Worm (Caenorhabditis elegans) whole organism, L2 larva: ENCODE results near the gene clec-180.

Experiments used
- F13H6.1 ChIP-seq: sonication (generic microtip); optimal IDR thresholded peaks from 2 replicates; lab custom pipeline; 2016; ENCODE audit warnings: missing genetic modification characterization, missing compliant biosample characterization
- R02D3.7 ChIP-seq: fragments of 150-350 bp; optimal IDR thresholded peaks from 2 replicates; lab custom pipeline; 2014; ENCODE audit warnings: missing biosample characterization, missing genetic modification characterization
- ZK546.5 ChIP-seq: sonication (generic microtip); optimal IDR thresholded peaks from 2 replicates; lab custom pipeline; 2017; ENCODE audit warnings: missing biosample characterization, missing genetic modification characterization
- alr-1 ChIP-seq: fragments of 150-350 bp; optimal IDR thresholded peaks from 2 replicates; lab custom pipeline; 2014; ENCODE audit warnings: missing biosample characterization, missing genetic modification characterization
- aly-2 ChIP-seq: fragments of 150-350 bp; optimal IDR thresholded peaks from 2 replicates; lab custom pipeline; 2014; ENCODE audit warnings: missing biosample characterization, missing genetic modification characterization
- ama-1 ChIP-seq: fragments of 150-350 bp; optimal IDR thresholded peaks from 2 replicates; lab custom pipeline; 2018; ENCODE audit warnings: inconsistent platforms
- blmp-1 ChIP-seq: sonication (generic microtip); optimal IDR thresholded peaks from 2 replicates; lab custom pipeline; 2017; ENCODE audit warnings: missing genetic modification characterization, mild to moderate bottlenecking, missing compliant biosample characterization, antibody characterized with exemption, moderate library complexity; ENCODE audit not compliant: insufficient read depth
- ceh-16 ChIP-seq: fragments of 150-350 bp; optimal IDR thresholded peaks from 2 replicates; lab custom pipeline; 2014; ENCODE audit warnings: missing biosample characterization, missing genetic modification characterization
- ceh-82 ChIP-seq: fragments of 150-350 bp; optimal IDR thresholded peaks from 2 replicates; lab custom pipeline; 2014; ENCODE audit warnings: missing biosample characterization, missing genetic modification characterization
- crh-2 ChIP-seq: sonication (generic microtip); optimal IDR thresholded peaks from 2 replicates; lab custom pipeline; 2017; ENCODE audit warnings: missing biosample characterization, missing genetic modification characterization
- dmd-4 ChIP-seq: sonication (generic microtip); optimal IDR thresholded peaks from 2 replicates; lab custom pipeline; 2017; ENCODE audit warnings: missing biosample characterization, missing genetic modification characterization
- egl-27 ChIP-seq: sonication (generic microtip); optimal IDR thresholded peaks from 3 replicates; lab custom pipeline; 2017; ENCODE audit warnings: missing biosample characterization, missing genetic modification reagents, missing genetic modification characterization
- elt-1 ChIP-seq: fragments of 150-350 bp; optimal IDR thresholded peaks from 2 replicates; lab custom pipeline; 2014; ENCODE audit warnings: missing biosample characterization, missing genetic modification characterization
- elt-3 ChIP-seq: sonication (generic microtip); optimal IDR thresholded peaks from 2 replicates; lab custom pipeline; 2017; ENCODE audit warnings: missing biosample characterization, missing genetic modification characterization
- fos-1 ChIP-seq: fragments of 150-350 bp; optimal IDR thresholded peaks from 2 replicates; lab custom pipeline; 2014; ENCODE audit warnings: missing biosample characterization, missing genetic modification characterization
- lin-13 ChIP-seq: fragments of 150-350 bp; optimal IDR thresholded peaks from 2 replicates; lab custom pipeline; 2014; ENCODE audit warnings: missing biosample characterization, missing genetic modification reagents, missing genetic modification characterization
- lin-39 ChIP-seq: fragments of 150-350 bp; optimal IDR thresholded peaks from 2 replicates; lab custom pipeline; 2014; ENCODE audit warnings: missing biosample characterization, missing genetic modification reagents, missing genetic modification characterization
- lsy-2 ChIP-seq, 2 experiments: fragments of 150-350 bp in 1 of 2; sonication (generic microtip) in 1 of 2; optimal IDR thresholded peaks; 2 replicates each; lab custom pipeline; 2014 to 2017; ENCODE audit warnings: missing biosample characterization in 2 of 2, missing genetic modification characterization in 2 of 2
- mab-5 ChIP-seq: fragments of 150-350 bp; optimal IDR thresholded peaks from 2 replicates; lab custom pipeline; 2014; ENCODE audit warnings: missing biosample characterization, missing genetic modification characterization
- mbf-1 ChIP-seq: sonication (generic microtip); optimal IDR thresholded peaks from 2 replicates; lab custom pipeline; 2017; ENCODE audit warnings: missing biosample characterization, missing genetic modification characterization
- mdl-1 ChIP-seq, 2 experiments: fragments of 150-350 bp in 1 of 2; sonication (generic microtip) in 1 of 2; optimal IDR thresholded peaks; 2 replicates each; lab custom pipeline; 2017; ENCODE audit warnings: missing biosample characterization in 2 of 2, missing genetic modification characterization in 2 of 2
- nhr-10 ChIP-seq: sonication (generic microtip); optimal IDR thresholded peaks from 2 replicates; lab custom pipeline; 2017; ENCODE audit warnings: missing biosample characterization, missing genetic modification characterization
- nhr-12 ChIP-seq: fragments of 150-350 bp; optimal IDR thresholded peaks from 2 replicates; lab custom pipeline; 2014; ENCODE audit warnings: missing biosample characterization, missing genetic modification characterization
- nhr-129 ChIP-seq: fragments of 150-350 bp; optimal IDR thresholded peaks from 2 replicates; lab custom pipeline; 2014; ENCODE audit warnings: missing biosample characterization, missing genetic modification characterization
- nhr-21 ChIP-seq: fragments of 150-350 bp; optimal IDR thresholded peaks from 2 replicates; lab custom pipeline; 2014; ENCODE audit warnings: missing biosample characterization, missing genetic modification characterization
- nhr-237 ChIP-seq: fragments of 150-350 bp; optimal IDR thresholded peaks from 2 replicates; lab custom pipeline; 2014; ENCODE audit warnings: missing biosample characterization, missing genetic modification characterization
- nhr-25 ChIP-seq: fragments of 150-350 bp; sonication (generic microtip); optimal IDR thresholded peaks from 3 replicates; lab custom pipeline; 2014; ENCODE audit warnings: missing biosample characterization, missing genetic modification characterization
- nhr-6 ChIP-seq: fragments of 150-350 bp; optimal IDR thresholded peaks from 2 replicates; lab custom pipeline; 2014; ENCODE audit warnings: missing biosample characterization, missing genetic modification characterization
- nhr-77 ChIP-seq: fragments of 150-350 bp; optimal IDR thresholded peaks from 2 replicates; lab custom pipeline; 2014; ENCODE audit warnings: missing biosample characterization, missing genetic modification characterization
- peb-1 ChIP-seq: fragments of 150-350 bp; optimal IDR thresholded peaks from 2 replicates; lab custom pipeline; 2014; ENCODE audit warnings: missing biosample characterization, missing genetic modification characterization
- sem-4 ChIP-seq: fragments of 150-350 bp; optimal IDR thresholded peaks from 2 replicates; lab custom pipeline; 2014; ENCODE audit warnings: missing biosample characterization, missing genetic modification reagents, missing genetic modification characterization
- skn-1 ChIP-seq: sonication (generic microtip); optimal IDR thresholded peaks from 2 replicates; lab custom pipeline; 2017; ENCODE audit warnings: missing biosample characterization, missing genetic modification characterization
- sma-3 ChIP-seq: sonication (generic microtip); optimal IDR thresholded peaks from 2 replicates; lab custom pipeline; 2016; ENCODE audit warnings: missing genetic modification reagents, missing genetic modification characterization, missing compliant biosample characterization
- sma-9 ChIP-seq, 2 experiments: fragments of 150-350 bp in 1 of 2; sonication (generic microtip) in 1 of 2; optimal IDR thresholded peaks; 2 replicates each; lab custom pipeline; 2014 to 2016; ENCODE audit warnings: missing genetic modification characterization in 2 of 2, mild to moderate bottlenecking in 1 of 2, missing biosample characterization in 1 of 2, missing compliant biosample characterization in 1 of 2, missing genetic modification reagents in 1 of 2, moderate library complexity in 1 of 2
- snpc-4 ChIP-seq: fragments of 150-350 bp; optimal IDR thresholded peaks from 2 replicates; lab custom pipeline; 2014; ENCODE audit warnings: missing biosample characterization, missing genetic modification characterization
- unc-39 ChIP-seq: fragments of 150-350 bp; optimal IDR thresholded peaks from 2 replicates; lab custom pipeline; 2014; ENCODE audit warnings: missing biosample characterization, missing genetic modification characterization
- unc-55 ChIP-seq: fragments of 150-350 bp; sonication (generic microtip); optimal IDR thresholded peaks from 3 replicates; lab custom pipeline; 2014; ENCODE audit warnings: missing biosample characterization, missing genetic modification reagents, missing genetic modification characterization
- unc-62 ChIP-seq: fragments of 150-350 bp; optimal IDR thresholded peaks from 2 replicates; lab custom pipeline; 2014; ENCODE audit warnings: missing biosample characterization, missing genetic modification reagents, missing genetic modification characterization
- zag-1 ChIP-seq: fragments of 150-350 bp; optimal IDR thresholded peaks from 2 replicates; lab custom pipeline; 2014; ENCODE audit warnings: missing biosample characterization, missing genetic modification characterization
- ztf-1 ChIP-seq: fragments of 200-800 bp; sonication (Bioruptor generic); conservative IDR thresholded peaks from 2 replicates; pipeline ENCODE4 v1.3.6; 2022; ENCODE audit warnings: missing genetic modification characterization, missing compliant biosample characterization
- ztf-11 ChIP-seq: sonication (generic microtip); optimal IDR thresholded peaks from 2 replicates; lab custom pipeline; 2017; ENCODE audit warnings: missing biosample characterization, missing genetic modification characterization
- ztf-4 ChIP-seq: fragments of 150-350 bp; optimal IDR thresholded peaks from 2 replicates; lab custom pipeline; 2014; ENCODE audit warnings: missing biosample characterization, missing genetic modification characterization

The clec-180 gene

DNA sequence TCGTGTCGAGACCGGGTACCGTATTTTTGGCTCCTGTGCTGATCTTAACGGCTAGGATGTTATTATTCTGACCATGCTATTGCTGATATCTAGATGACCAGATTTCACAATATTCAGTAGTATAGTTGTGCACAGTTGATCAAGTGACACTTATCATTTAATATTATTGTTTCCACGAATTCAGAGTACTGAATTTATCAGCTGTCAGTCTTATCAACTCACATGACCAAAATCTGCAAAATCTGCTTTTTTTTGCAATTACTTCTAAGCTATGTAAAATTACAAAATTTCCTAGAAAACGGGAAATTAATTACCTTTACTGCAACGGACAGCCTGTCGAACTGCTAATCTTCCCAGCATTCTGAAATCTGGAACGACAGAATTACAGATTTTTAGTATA, 18.2 kb upstream of the clec-180 start, which contains the start of gene pam-1:
Gene pam-1, minus strand, starts transcription at position 368 of the 400 bp plus-strand sequence.
- TF ChIP-seq sma-9 (GFP tag; optimal IDR thresholded peaks at IDR 0.05; lab: Kevin White, UChicago) (no peak), sma-9 (tag; optimal IDR thresholded peaks at IDR 0.05; lab: Kevin White, UChicago) (no peak), elt-3 (tag; lab: Kevin White, UChicago) (no peak)

DNA sequence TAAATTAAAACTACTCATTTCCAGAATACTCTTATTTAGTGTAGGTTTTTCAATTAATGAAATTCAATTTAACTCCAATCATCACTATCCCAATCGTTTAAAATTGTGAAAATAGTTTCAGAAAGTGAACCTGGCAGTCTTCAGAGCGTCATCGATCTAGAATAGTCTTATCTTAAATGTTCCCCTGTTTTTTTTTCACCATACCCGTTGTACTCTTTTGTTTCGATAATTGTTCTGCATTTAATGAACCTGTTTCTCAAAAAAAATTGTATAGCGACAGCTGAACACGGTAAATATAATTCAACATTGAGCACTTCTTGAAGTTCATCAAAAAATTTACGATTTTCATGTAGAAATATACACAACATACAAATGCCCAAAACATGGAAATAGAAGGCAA, 17.4 kb upstream of the clec-180 start:
- TF ChIP-seq nhr-25 (tag; lab: Kevin White, UChicago) (no peak), sma-3 (GFP tag; lab: Kevin White, UChicago) (no peak), nhr-237 (tag; lab: Kevin White, UChicago) (no peak), dmd-4 (tag; lab: Kevin White, UChicago) (no peak), ama-1 (no peak), peb-1 (tag; lab: Kevin White, UChicago) (no peak), ZK546.5 (tag; lab: Kevin White, UChicago) (no peak), ceh-82 (tag; lab: Kevin White, UChicago) (no peak), blmp-1 (tag; lab: Kevin White, UChicago) (no peak), mab-5 (tag; lab: Kevin White, UChicago) (no peak), lsy-2 (tag; optimal IDR thresholded peaks at IDR 0.05; lab: Kevin White, UChicago) (no peak), elt-1 (tag; lab: Kevin White, UChicago) (no peak), sem-4 (tag; lab: Kevin White, UChicago) (no peak), zag-1 (tag; lab: Kevin White, UChicago) (no peak), egl-27 (tag; lab: Kevin White, UChicago) (no peak), ceh-16 (no peak), elt-3 (tag; lab: Kevin White, UChicago) (no peak), aly-2 (no peak), skn-1 (tag; lab: Kevin White, UChicago) (no peak), nhr-6 (tag; lab: Kevin White, UChicago) (no peak)

ce11 chrIV:7552100-7552499, 16.6 kb upstream of the clec-180 start:
- TF ChIP-seq nhr-25 (tag; lab: Kevin White, UChicago) (no peak), snpc-4 (tag; lab: Kevin White, UChicago) (no peak), nhr-6 (tag; lab: Kevin White, UChicago) (no peak), unc-62 (no peak), ztf-1 (GFP tag; lab: Robert Waterston, UW) (no peak), skn-1 (tag; lab: Kevin White, UChicago) (no peak), elt-3 (tag; lab: Kevin White, UChicago) (no peak), mab-5 (tag; lab: Kevin White, UChicago) (no peak), unc-39 (no peak), aly-2 (no peak), F13H6.1 (tag; lab: Kevin White, UChicago) (no peak), nhr-12 (no peak), lin-13 (GFP tag; lab: Kevin White, UChicago) (no peak), elt-1 (tag; lab: Kevin White, UChicago) (no peak), nhr-237 (tag; lab: Kevin White, UChicago) (no peak), fos-1 (no peak), peb-1 (tag; lab: Kevin White, UChicago) (no peak), mbf-1 (tag; lab: Kevin White, UChicago) (no peak), sma-3 (GFP tag; lab: Kevin White, UChicago) (no peak)

- peak; percentile 76 for TF ChIP-seq crh-2
- TF ChIP-seq R02D3.7, result no peak
- no peak for TF ChIP-seq snpc-4 (tag; lab: Kevin White, UChicago)
- no peak for TF ChIP-seq ceh-16
- peak; percentile 39 for TF ChIP-seq sem-4 (tag; lab: Kevin White, UChicago)
- TF ChIP-seq sma-3 (GFP tag; lab: Kevin White, UChicago), result peak; percentile 14
- TF ChIP-seq nhr-12, result no peak
- TF ChIP-seq egl-27 (tag; lab: Kevin White, UChicago), result no peak
- peak; percentile 47 for TF ChIP-seq sma-9 (GFP tag; optimal IDR thresholded peaks at IDR 0.05; lab: Kevin White, UChicago)
- TF ChIP-seq sma-9 (tag; optimal IDR thresholded peaks at IDR 0.05; lab: Kevin White, UChicago), result no peak
- TF ChIP-seq alr-1, result no peak
- no peak for TF ChIP-seq ztf-4
- no peak for TF ChIP-seq nhr-77 (tag; lab: Kevin White, UChicago)
- TF ChIP-seq ZK546.5 (tag; lab: Kevin White, UChicago), result no peak
- no peak for TF ChIP-seq skn-1 (tag; lab: Kevin White, UChicago)
- no peak for TF ChIP-seq unc-55 (GFP tag; lab: Kevin White, UChicago)
- no peak for TF ChIP-seq ama-1
- TF ChIP-seq lin-39 (tag; lab: Kevin White, UChicago), result no peak
- TF ChIP-seq nhr-129 (tag; lab: Kevin White, UChicago), result peak; percentile 56
- no peak for TF ChIP-seq nhr-6 (tag; lab: Kevin White, UChicago)
- no peak for TF ChIP-seq nhr-10 (tag; lab: Kevin White, UChicago)
- no peak for TF ChIP-seq elt-1 (tag; lab: Kevin White, UChicago)
- no peak for TF ChIP-seq ztf-11 (tag; lab: Kevin White, UChicago)
- TF ChIP-seq ceh-82 (tag; lab: Kevin White, UChicago), result no peak
- peak; percentile 58 for TF ChIP-seq nhr-21 (tag; lab: Kevin White, UChicago)
- TF ChIP-seq unc-39, result no peak
- peak; percentile 53 for TF ChIP-seq F13H6.1 (tag; lab: Kevin White, UChicago)
- no peak for TF ChIP-seq mbf-1 (tag; lab: Kevin White, UChicago)
- no peak for TF ChIP-seq mdl-1 (tag; optimal IDR thresholded peaks at IDR 0.05; lab: Kevin White, UChicago)
- TF ChIP-seq nhr-237 (tag; lab: Kevin White, UChicago), result no peak
- TF ChIP-seq blmp-1 (tag; lab: Kevin White, UChicago), result no peak
- no peak for TF ChIP-seq aly-2
Observed at ce11 chrIV:7552958-7553553, 15.6 kb upstream of the clec-180 start, which contains the start of gene dif-1. dif-1 (minus strand) TSS chrIV:7553008.
